Worm (Caenorhabditis elegans) whole organism, L2 larva: Measurements from ENCODE around the gene Y53G8AR.1.

Source experiments
- ama-1 ChIP-seq: fragments of 150-350 bp; optimal IDR thresholded peaks from 2 replicates; lab custom pipeline; 2018; ENCODE audit warnings: inconsistent platforms
- ceh-16 ChIP-seq: fragments of 150-350 bp; optimal IDR thresholded peaks from 2 replicates; lab custom pipeline; 2014; ENCODE audit warnings: missing biosample characterization, missing genetic modification characterization
- elt-1 ChIP-seq: fragments of 150-350 bp; optimal IDR thresholded peaks from 2 replicates; lab custom pipeline; 2014; ENCODE audit warnings: missing biosample characterization, missing genetic modification characterization
- fos-1 ChIP-seq: fragments of 150-350 bp; optimal IDR thresholded peaks from 2 replicates; lab custom pipeline; 2014; ENCODE audit warnings: missing biosample characterization, missing genetic modification characterization
- lin-11 ChIP-seq: fragments of 150-350 bp; sonication (generic microtip); optimal IDR thresholded peaks from 2 replicates; lab custom pipeline; 2014; ENCODE audit warnings: missing biosample characterization, missing genetic modification characterization, inconsistent platforms, mixed read lengths
- lin-13 ChIP-seq: fragments of 150-350 bp; optimal IDR thresholded peaks from 2 replicates; lab custom pipeline; 2014; ENCODE audit warnings: missing biosample characterization, missing genetic modification reagents, missing genetic modification characterization
- mdl-1 ChIP-seq, 2 experiments: fragments of 150-350 bp in 1 of 2; sonication (generic microtip) in 1 of 2; optimal IDR thresholded peaks; 2 replicates each; lab custom pipeline; 2017; ENCODE audit warnings: missing biosample characterization in 2 of 2, missing genetic modification characterization in 2 of 2
- nhr-12 ChIP-seq: fragments of 150-350 bp; optimal IDR thresholded peaks from 2 replicates; lab custom pipeline; 2014; ENCODE audit warnings: missing biosample characterization, missing genetic modification characterization
- nhr-237 ChIP-seq: fragments of 150-350 bp; optimal IDR thresholded peaks from 2 replicates; lab custom pipeline; 2014; ENCODE audit warnings: missing biosample characterization, missing genetic modification characterization
- sma-9 ChIP-seq, 2 experiments: fragments of 150-350 bp in 1 of 2; sonication (generic microtip) in 1 of 2; optimal IDR thresholded peaks; 2 replicates each; lab custom pipeline; 2014 to 2016; ENCODE audit warnings: missing genetic modification characterization in 2 of 2, mild to moderate bottlenecking in 1 of 2, missing biosample characterization in 1 of 2, missing compliant biosample characterization in 1 of 2, missing genetic modification reagents in 1 of 2, moderate library complexity in 1 of 2
- unc-39 ChIP-seq: fragments of 150-350 bp; optimal IDR thresholded peaks from 2 replicates; lab custom pipeline; 2014; ENCODE audit warnings: missing biosample characterization, missing genetic modification characterization
- unc-62 ChIP-seq: fragments of 150-350 bp; optimal IDR thresholded peaks from 2 replicates; lab custom pipeline; 2014; ENCODE audit warnings: missing biosample characterization, missing genetic modification reagents, missing genetic modification characterization
- zag-1 ChIP-seq: fragments of 150-350 bp; optimal IDR thresholded peaks from 2 replicates; lab custom pipeline; 2014; ENCODE audit warnings: missing biosample characterization, missing genetic modification characterization

DNA sequence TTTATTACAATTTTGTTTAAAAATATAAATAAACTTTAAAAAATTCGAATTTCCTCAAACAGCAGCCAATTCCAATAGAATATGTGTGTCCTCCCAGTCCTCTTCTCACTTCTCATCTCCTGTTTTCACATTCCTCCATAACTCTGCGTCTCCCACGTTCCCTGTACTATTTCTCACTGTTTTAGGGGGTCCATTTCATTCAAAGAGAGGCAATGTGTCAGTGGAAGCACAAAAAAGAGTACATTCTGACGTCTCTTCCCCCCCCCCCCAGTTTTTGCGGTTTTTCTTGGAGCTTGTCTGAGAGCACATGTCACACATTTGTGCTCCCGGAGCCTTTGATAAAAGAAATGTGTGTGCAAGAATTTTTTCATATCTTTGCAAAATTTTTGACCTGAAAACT is 28.3 kb upstream of the Y53G8AR.1 start:
- TF ChIP-seq nhr-12, result no peak
- TF ChIP-seq fos-1, result no peak
- no peak for TF ChIP-seq nhr-237 (tag; lab: Kevin White, UChicago)
- no peak for TF ChIP-seq ama-1 (lab: Kevin White, UChicago)
- no peak for TF ChIP-seq unc-62 (GFP tag; lab: Kevin White, UChicago)
- TF ChIP-seq elt-1 (tag; lab: Kevin White, UChicago), result no peak
- no peak for TF ChIP-seq unc-39
- no peak for TF ChIP-seq zag-1 (tag; lab: Kevin White, UChicago)
- TF ChIP-seq lin-13 (GFP tag; lab: Kevin White, UChicago), result no peak
- TF ChIP-seq ceh-16 (tag; lab: Kevin White, UChicago), result no peak
- TF ChIP-seq lin-11 (tag; lab: Kevin White, UChicago), result no peak
- TF ChIP-seq sma-9 (GFP tag; optimal IDR thresholded peaks at IDR 0.05; lab: Kevin White, UChicago), result no peak
- TF ChIP-seq sma-9 (tag; optimal IDR thresholded peaks at IDR 0.05; lab: Kevin White, UChicago), result no peak
- no peak for TF ChIP-seq mdl-1 (tag; optimal IDR thresholded peaks at IDR 0.05; lab: Kevin White, UChicago)
